Worm (Caenorhabditis elegans): ENCODE data around the gene klf-3.

klf-3 gene

ce11 chrII:6589408-6589807 is 27.3 kb upstream of the klf-3 start, which contains the start of gene vps-32.1:
vps-32.1 (plus strand) TSS chrII:6589708.
- TF ChIP-seq ref-1 (GFP tag; conservative IDR thresholded peaks at IDR 0.05) (no peak), ztf-23 (GFP tag; IDR thresholded peaks at IDR 0.05) (no peak), T22C8.4 (GFP tag; IDR thresholded peaks at IDR 0.05) (no peak), tab-1 (GFP tag; IDR thresholded peaks at IDR 0.05) (no peak), cog-1 (tag; optimal IDR thresholded peaks at IDR 0.05) (no peak), ztf-29 (GFP tag; IDR thresholded peaks at IDR 0.05) (no peak), klf-2 (GFP tag; conservative IDR thresholded peaks at IDR 0.05) (no peak), med-1 (GFP tag; optimal IDR thresholded peaks at IDR 0.05; ENCODE audit: insufficient read depth) (no peak), flt-1 (GFP tag; IDR thresholded peaks at IDR 0.05) (no peak)

ce11 chrII:6591000-6591399 is 25.7 kb upstream of the klf-3 start:
- no peak for TF ChIP-seq ref-1 (GFP tag; conservative IDR thresholded peaks at IDR 0.05)
- TF ChIP-seq ztf-29 (GFP tag; IDR thresholded peaks at IDR 0.05) = no peak
- no peak for TF ChIP-seq klf-2 (GFP tag; conservative IDR thresholded peaks at IDR 0.05)
- TF ChIP-seq T22C8.4 (GFP tag; IDR thresholded peaks at IDR 0.05) = no peak
- TF ChIP-seq ztf-23 (GFP tag; IDR thresholded peaks at IDR 0.05) = no peak
- TF ChIP-seq cog-1 (tag; optimal IDR thresholded peaks at IDR 0.05) = no peak
- no peak for TF ChIP-seq med-1 (GFP tag; optimal IDR thresholded peaks at IDR 0.05; ENCODE audit: insufficient read depth)
- no peak for TF ChIP-seq flt-1 (GFP tag; IDR thresholded peaks at IDR 0.05)
- no peak for TF ChIP-seq tab-1 (GFP tag; IDR thresholded peaks at IDR 0.05)

ce11 chrII:6592251-6592650 is 24.4 kb upstream of the klf-3 start, which contains the start of gene C56C10.9:
C56C10.9 (minus strand) TSS chrII:6592351.
- TF ChIP-seq ztf-29 (GFP tag; IDR thresholded peaks at IDR 0.05) = no peak
- no peak for TF ChIP-seq tab-1 (GFP tag; IDR thresholded peaks at IDR 0.05)
- TF ChIP-seq ztf-23 (GFP tag; IDR thresholded peaks at IDR 0.05) = no peak
- TF ChIP-seq klf-2 (GFP tag; conservative IDR thresholded peaks at IDR 0.05) = no peak
- TF ChIP-seq T22C8.4 (GFP tag; IDR thresholded peaks at IDR 0.05) = no peak
- no peak for TF ChIP-seq flt-1 (GFP tag; IDR thresholded peaks at IDR 0.05)

- TF ChIP-seq ref-1 (GFP tag; conservative IDR thresholded peaks at IDR 0.05) (no peak), ztf-23 (GFP tag; IDR thresholded peaks at IDR 0.05) (no peak), ztf-29 (GFP tag; IDR thresholded peaks at IDR 0.05) (no peak), tab-1 (GFP tag; IDR thresholded peaks at IDR 0.05) (no peak), klf-2 (GFP tag; conservative IDR thresholded peaks at IDR 0.05) (no peak), med-1 (GFP tag; optimal IDR thresholded peaks at IDR 0.05; ENCODE audit: insufficient read depth) (no peak), cog-1 (tag; optimal IDR thresholded peaks at IDR 0.05) (no peak), T22C8.4 (GFP tag; IDR thresholded peaks at IDR 0.05) (no peak), flt-1 (GFP tag; IDR thresholded peaks at IDR 0.05) (no peak)
These were observed 22.5 kb upstream of the klf-3 start, which contains the start of gene aipr-1 for ce11 chrII:6594151-6594550. aipr-1 (minus strand) TSS chrII:6594251.

ce11 chrII:6597507-6597906 is 19.2 kb upstream of the klf-3 start:
- TF ChIP-seq T22C8.4 (GFP tag; IDR thresholded peaks at IDR 0.05) (no peak), klf-2 (GFP tag; conservative IDR thresholded peaks at IDR 0.05) (no peak), cog-1 (tag; optimal IDR thresholded peaks at IDR 0.05) (no peak)

- TF ChIP-seq cog-1 (tag; optimal IDR thresholded peaks at IDR 0.05) (no peak), ztf-23 (GFP tag; IDR thresholded peaks at IDR 0.05) (peak; percentile 43; the same call in 1 of the 2 replicates)
These were observed 18.6 kb upstream of the klf-3 start, which contains the start of gene dnj-8 for ce11 chrII:6598050-6598449. dnj-8 (minus strand) TSS chrII:6598080.

- TF ChIP-seq ztf-29 (GFP tag; IDR thresholded peaks at IDR 0.05) = no peak
- TF ChIP-seq ztf-23 (GFP tag; IDR thresholded peaks at IDR 0.05) = peak; percentile 75
These were observed 15.7 kb upstream of the klf-3 start, which contains the start of gene vps-33.2 for ce11 chrII:6600973-6601372. vps-33.2 (plus strand) TSS chrII:6601216.

- TF ChIP-seq T22C8.4 (GFP tag; IDR thresholded peaks at IDR 0.05) (no peak), ztf-29 (GFP tag; IDR thresholded peaks at IDR 0.05) (no peak), med-1 (GFP tag; optimal IDR thresholded peaks at IDR 0.05; ENCODE audit: insufficient read depth) (no peak), tab-1 (GFP tag; IDR thresholded peaks at IDR 0.05) (no peak), klf-2 (GFP tag; conservative IDR thresholded peaks at IDR 0.05) (no peak), cog-1 (tag; optimal IDR thresholded peaks at IDR 0.05) (no peak), ztf-23 (GFP tag; IDR thresholded peaks at IDR 0.05) (no peak), ref-1 (GFP tag; conservative IDR thresholded peaks at IDR 0.05) (no peak), flt-1 (GFP tag; IDR thresholded peaks at IDR 0.05) (no peak)
These were observed 8.1 kb upstream of the klf-3 start for ce11 chrII:6608626-6609025.

ce11 chrII:6609315-6609842 is 7.3 kb upstream of the klf-3 start, which contains the start of gene epg-5:
epg-5 (minus strand) TSS chrII:6609365.
- no peak for TF ChIP-seq ref-1 (GFP tag; conservative IDR thresholded peaks at IDR 0.05)
- peak; percentile 51; the same call in 1 of the 2 replicates for TF ChIP-seq T22C8.4 (GFP tag; IDR thresholded peaks at IDR 0.05)

ce11 chrII:6610262-6610661 is 6.4 kb upstream of the klf-3 start:
- TF ChIP-seq cog-1 (tag; optimal IDR thresholded peaks at IDR 0.05) (no peak), flt-1 (GFP tag; IDR thresholded peaks at IDR 0.05) (no peak), ztf-29 (GFP tag; IDR thresholded peaks at IDR 0.05) (no peak), tab-1 (GFP tag; IDR thresholded peaks at IDR 0.05) (no peak), ref-1 (GFP tag; conservative IDR thresholded peaks at IDR 0.05) (no peak), T22C8.4 (GFP tag; IDR thresholded peaks at IDR 0.05) (no peak), klf-2 (GFP tag; conservative IDR thresholded peaks at IDR 0.05) (no peak), ztf-23 (GFP tag; IDR thresholded peaks at IDR 0.05) (no peak), med-1 (GFP tag; optimal IDR thresholded peaks at IDR 0.05; ENCODE audit: insufficient read depth) (no peak)

- TF ChIP-seq cog-1 (tag; optimal IDR thresholded peaks at IDR 0.05) = no peak
- no peak for TF ChIP-seq ref-1 (GFP tag; conservative IDR thresholded peaks at IDR 0.05)
- no peak for TF ChIP-seq ztf-23 (GFP tag; IDR thresholded peaks at IDR 0.05)
- no peak for TF ChIP-seq flt-1 (GFP tag; IDR thresholded peaks at IDR 0.05)
- no peak for TF ChIP-seq ztf-29 (GFP tag; IDR thresholded peaks at IDR 0.05)
- TF ChIP-seq klf-2 (GFP tag; conservative IDR thresholded peaks at IDR 0.05) = no peak
- no peak for TF ChIP-seq med-1 (GFP tag; optimal IDR thresholded peaks at IDR 0.05; ENCODE audit: insufficient read depth)
- TF ChIP-seq T22C8.4 (GFP tag; IDR thresholded peaks at IDR 0.05) = no peak
- TF ChIP-seq tab-1 (GFP tag; IDR thresholded peaks at IDR 0.05) = no peak
These were observed 4.1 kb upstream of the klf-3 start for ce11 chrII:6612544-6612943.

All from whole organism, midembryonic.